Fruit fly (Drosophila melanogaster): ENCODE data around the gene Rpt3.

Rpt3 gene

DNA sequence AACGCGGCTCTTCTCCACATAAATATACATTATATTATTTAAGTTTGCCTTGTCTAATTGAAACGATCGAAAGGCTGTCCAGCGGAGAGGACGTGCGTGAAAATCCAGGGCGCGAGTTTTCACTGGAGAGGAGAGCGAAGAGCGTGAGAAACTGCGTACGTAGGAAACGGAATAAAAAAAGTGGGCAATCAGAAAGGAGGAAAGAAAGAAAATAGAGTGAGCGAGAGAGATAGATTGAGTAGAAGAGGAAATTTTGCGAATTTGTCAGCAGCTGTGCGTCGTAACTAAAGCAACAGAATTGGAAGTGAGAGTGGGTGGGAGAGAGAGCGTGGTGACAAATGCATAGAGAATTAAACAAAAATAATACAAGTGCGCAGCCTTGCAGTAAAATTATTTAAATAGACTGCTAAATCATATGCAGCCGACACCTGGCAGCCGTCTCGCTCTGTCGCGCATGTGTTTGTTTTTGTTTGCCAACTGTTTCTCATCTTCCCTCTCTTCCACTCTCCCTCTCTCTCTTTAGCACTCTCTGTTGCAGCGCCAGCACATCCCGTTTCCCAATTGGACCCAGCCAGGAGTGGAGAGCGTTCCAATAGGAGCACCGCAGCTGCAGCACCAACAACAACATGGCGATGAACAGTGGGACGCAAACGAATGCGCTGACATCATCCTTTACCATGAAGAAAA is 29.8 kb downstream of the Rpt3 start:
- TF ChIP-seq yki (optimal IDR thresholded peaks at IDR 0.05) (peak; percentile 43), Optix (GFP tag; IDR thresholded peaks at IDR 0.05) (no peak), vnd (GFP tag; IDR thresholded peaks at IDR 0.05; ENCODE audit: partially characterized antibody) (no peak), crol (GFP tag; IDR thresholded peaks at IDR 0.05) (peak; percentile 27; the same call in 1 of the 2 replicates), insv (GFP tag; optimal IDR thresholded peaks at IDR 0.05) (peak; percentile 93 to 97), psq (GFP tag; optimal IDR thresholded peaks at IDR 0.05) (peak; percentile 86), YL-1 (GFP tag; optimal IDR thresholded peaks at IDR 0.05) (peak; percentile 40), CG6791 (GFP tag; IDR thresholded peaks at IDR 0.05; ENCODE audit: partially characterized antibody) (peak; percentile 31; the same call in 1 of the 3 replicates), CG34422 (GFP tag; IDR thresholded peaks at IDR 0.05) (peak; percentile 45; the same call in 1 of the 3 replicates), D (optimal IDR thresholded peaks at IDR 0.05) (peak; percentile 14), D (GFP tag; optimal IDR thresholded peaks at IDR 0.05) (no peak), Nf-YB (GFP tag; optimal IDR thresholded peaks at IDR 0.05) (peak; percentile 67), Drgx (GFP tag; IDR thresholded peaks at IDR 0.05) (peak; percentile 16; the same call in 1 of the 2 replicates), wdn (GFP tag; IDR thresholded peaks at IDR 0.05) (no peak), CG17385 (GFP tag; optimal IDR thresholded peaks at IDR 0.05) (peak; percentile 70), twi (tag; optimal IDR thresholded peaks at IDR 0.05) (peak; percentile 22), chinmo (GFP tag; IDR thresholded peaks at IDR 0.05; ENCODE audit: partially characterized antibody) (peak; percentile 69; the same call in 1 of the 4 replicates), CG4707 (GFP tag; optimal IDR thresholded peaks at IDR 0.05) (peak; percentile 88), CG4360 (GFP tag; IDR thresholded peaks at IDR 0.05) (peak; percentile 91), MESR4 (GFP tag; optimal IDR thresholded peaks at IDR 0.05) (peak; percentile 55), dysf (GFP tag; IDR thresholded peaks at IDR 0.05) (no peak), Elba2 (GFP tag; optimal IDR thresholded peaks at IDR 0.05) (peak; percentile 98), kah (GFP tag; optimal IDR thresholded peaks at IDR 0.05) (peak; percentile 9), ewg (GFP tag; optimal IDR thresholded peaks at IDR 0.05) (peak; percentile 50), Antp (GFP tag; optimal IDR thresholded peaks at IDR 0.05) (no peak), tll (GFP tag; optimal IDR thresholded peaks at IDR 0.05) (peak in 1 of 2 experiments; percentile 71), Jarid2 (GFP tag; optimal IDR thresholded peaks at IDR 0.05) (peak; percentile 44), cg (GFP tag; optimal IDR thresholded peaks at IDR 0.05) (peak; percentile 25), CG4617 (GFP tag; optimal IDR thresholded peaks at IDR 0.05; ENCODE audit: borderline replicate concordance) (peak; percentile 30), CG12769 (tag; optimal IDR thresholded peaks at IDR 0.05) (peak; percentile 72), Trl (optimal IDR thresholded peaks at IDR 0.05) (peak; percentile 79 to 86), Trl (GFP tag; optimal IDR thresholded peaks at IDR 0.05) (no peak), CG12744 (GFP tag; optimal IDR thresholded peaks at IDR 0.05) (no peak), CG32767 (GFP tag; IDR thresholded peaks at IDR 0.05) (0 out of 2 replicates have a peak, but pooled peaks have one; percentile 31), nau (GFP tag; optimal IDR thresholded peaks at IDR 0.05) (peak; percentile 27), Aef1 (GFP tag; IDR thresholded peaks at IDR 0.05) (0 out of 3 replicates have a peak, but pooled peaks have one; percentile 39), nom (GFP tag; optimal IDR thresholded peaks at IDR 0.05) (peak; percentile 22), phol (tag; optimal IDR thresholded peaks at IDR 0.05) (peak; percentile 36), Nf-YC (tag; optimal IDR thresholded peaks at IDR 0.05) (peak; percentile 42), CG10321 (GFP tag; IDR thresholded peaks at IDR 0.05) (peak; percentile 27; the same call in 1 of the 2 replicates), CG6272 (GFP tag; IDR thresholded peaks at IDR 0.05) (no peak), ATbp (GFP tag; optimal IDR thresholded peaks at IDR 0.05) (no peak), CG8478 (optimal IDR thresholded peaks at IDR 0.05) (peak; percentile 87), Opbp (GFP tag; IDR thresholded peaks at IDR 0.05; ENCODE audit: partially characterized antibody) (no peak), Awh (GFP tag; IDR thresholded peaks at IDR 0.05) (no peak), sqz (GFP tag; optimal IDR thresholded peaks at IDR 0.05) (peak; percentile 43), CG1832 (GFP tag; optimal IDR thresholded peaks at IDR 0.05) (peak; percentile 85), CG12071 (GFP tag; optimal IDR thresholded peaks at IDR 0.05) (no peak), Med (GFP tag) (peak; percentile 59)
